Worm (Caenorhabditis elegans) whole organism, young adult: ENCODE measurements around the gene lsd-1.

ENCODE experiments used
- B0019.2 ChIP-seq: fragments of 200-800 bp; sonication (Bioruptor generic); conservative IDR thresholded peaks from 2 replicates; pipeline ENCODE4 v1.3.6; 2022; ENCODE audit warnings: missing genetic modification reagents, missing genetic modification characterization, missing compliant biosample characterization
- B0336.3 ChIP-seq: fragments of 200-800 bp; sonication (Bioruptor generic); IDR thresholded peaks from 2 replicates; pipeline ENCODE4 v1.3.6; 2022; ENCODE audit warnings: missing genetic modification characterization, missing compliant biosample characterization
- C06A6.2 ChIP-seq: fragments of 200-800 bp; sonication (Bioruptor generic); conservative IDR thresholded peaks from 2 replicates; pipeline ENCODE4 v1.3.6; 2022; ENCODE audit warnings: missing genetic modification characterization, missing compliant biosample characterization
- C17E4.6 ChIP-seq: fragments of 200-800 bp; sonication (Bioruptor generic); IDR thresholded peaks from 2 replicates; pipeline ENCODE4 v1.3.6; 2022; ENCODE audit warnings: missing genetic modification reagents, missing genetic modification characterization, missing compliant biosample characterization
- F23B12.7 ChIP-seq: sonication (generic microtip); optimal IDR thresholded peaks from 2 replicates; lab custom pipeline; 2017; ENCODE audit warnings: missing genetic modification characterization, mild to moderate bottlenecking, missing compliant biosample characterization, antibody characterized with exemption, moderate library complexity; ENCODE audit not compliant: insufficient read depth
- F39B2.1 ChIP-seq: fragments of 200-800 bp; sonication (Bioruptor generic); IDR thresholded peaks from 2 replicates; pipeline ENCODE4 v1.3.6; 2022; ENCODE audit warnings: missing genetic modification reagents, missing genetic modification characterization, missing compliant biosample characterization
- F52B5.7 ChIP-seq: sonication (generic microtip); optimal IDR thresholded peaks from 2 replicates; lab custom pipeline; 2016; ENCODE audit warnings: mild to moderate bottlenecking, missing genetic modification characterization, missing compliant biosample characterization
- K11D2.4 ChIP-seq: fragments of 200-800 bp; sonication (Bioruptor generic); IDR thresholded peaks from 2 replicates; pipeline ENCODE4 v1.3.6; 2022; ENCODE audit warnings: missing genetic modification reagents, missing genetic modification characterization, missing compliant biosample characterization
- T07F8.4 ChIP-seq: sonication (generic microtip); optimal IDR thresholded peaks from 2 replicates; lab custom pipeline; 2016; ENCODE audit warnings: mild to moderate bottlenecking, missing genetic modification characterization, moderate library complexity, missing compliant biosample characterization
- Y53F4B.3 ChIP-seq: fragments of 200-800 bp; sonication (Bioruptor generic); IDR thresholded peaks from 2 replicates; pipeline ENCODE4 v1.3.6; 2022; ENCODE audit warnings: missing genetic modification reagents, missing genetic modification characterization, missing compliant biosample characterization
- Y67H2A.10 ChIP-seq: fragments of 200-800 bp; sonication (Bioruptor generic); conservative IDR thresholded peaks from 2 replicates; pipeline ENCODE4 v1.3.6; 2022; ENCODE audit warnings: missing genetic modification reagents, missing genetic modification characterization, missing compliant biosample characterization
- Y79H2A.3 ChIP-seq: fragments of 200-800 bp; sonication (Bioruptor generic); conservative IDR thresholded peaks from 2 replicates; pipeline ENCODE4 v1.3.6; 2022; ENCODE audit warnings: missing genetic modification reagents, missing genetic modification characterization, missing compliant biosample characterization
- akir-1 ChIP-seq: fragments of 200-800 bp; sonication (Bioruptor generic); optimal IDR thresholded peaks from 2 replicates; lab custom pipeline; 2018; ENCODE audit warnings: mild to moderate bottlenecking, missing genetic modification characterization, moderate library complexity, missing compliant biosample characterization
- ama-1 ChIP-seq, 3 experiments: fragments of 150-350 bp in 1 of 3; sonication (generic microtip) in 2 of 3; optimal IDR thresholded peaks; 2 replicates each; lab custom pipeline; 2014 to 2018; ENCODE audit warnings: missing biosample characterization in 2 of 3, missing genetic modification characterization in 2 of 3, missing genetic modification reagents in 2 of 3
- attf-5 ChIP-seq: fragments of 200-800 bp; sonication (Bioruptor generic); optimal IDR thresholded peaks from 2 replicates; lab custom pipeline; 2018; ENCODE audit warnings: mild to moderate bottlenecking, missing genetic modification characterization, missing compliant biosample characterization
- cebp-1 ChIP-seq, 2 experiments: fragments of 200-800 bp in 1 of 2; sonication (Bioruptor generic) in 1 of 2; sonication (generic microtip) in 1 of 2; IDR thresholded peaks in 1 of 2; optimal IDR thresholded peaks in 1 of 2; 2 replicates each; pipeline versions ENCODE4 v1.3.6 to Lab custom; 2017 to 2022; ENCODE audit warnings: missing compliant biosample characterization in 2 of 2, missing genetic modification characterization in 2 of 2, mild to moderate bottlenecking in 1 of 2, missing genetic modification reagents in 1 of 2, moderate library complexity in 1 of 2
- ceh-100 ChIP-seq: fragments of 200-800 bp; sonication (Bioruptor generic); IDR thresholded peaks from 2 replicates; pipeline ENCODE4 v1.3.6; 2022; ENCODE audit warnings: missing genetic modification reagents, missing genetic modification characterization, missing compliant biosample characterization
- ceh-58 ChIP-seq: fragments of 200-800 bp; sonication (Bioruptor generic); IDR thresholded peaks from 2 replicates; pipeline ENCODE4 v1.3.6; 2022; ENCODE audit warnings: missing genetic modification characterization, missing compliant biosample characterization
- dpl-1 ChIP-seq: fragments of 150-350 bp; optimal IDR thresholded peaks from 2 replicates; lab custom pipeline; 2014; ENCODE audit warnings: missing biosample characterization, missing genetic modification reagents, missing genetic modification characterization
- ekl-4 ChIP-seq: fragments of 200-800 bp; sonication (Bioruptor generic); IDR thresholded peaks from 2 replicates; pipeline ENCODE4 v1.3.6; 2022; ENCODE audit warnings: missing genetic modification reagents, missing genetic modification characterization, missing compliant biosample characterization
- ets-4 ChIP-seq: fragments of 200-800 bp; sonication (Bioruptor generic); optimal IDR thresholded peaks from 2 replicates; lab custom pipeline; 2018; ENCODE audit warnings: mild to moderate bottlenecking, missing genetic modification characterization, missing compliant biosample characterization
- fkh-3 ChIP-seq: sonication (generic microtip); optimal IDR thresholded peaks from 2 replicates; lab custom pipeline; 2016; ENCODE audit warnings: mild to moderate bottlenecking, missing genetic modification characterization, missing compliant biosample characterization
- gei-17 ChIP-seq: fragments of 200-800 bp; sonication (Bioruptor generic); optimal IDR thresholded peaks from 2 replicates; lab custom pipeline; 2018; ENCODE audit warnings: mild to moderate bottlenecking, missing genetic modification characterization, missing compliant biosample characterization
- hmg-20 ChIP-seq: fragments of 200-800 bp; sonication (Bioruptor generic); IDR thresholded peaks from 2 replicates; pipeline ENCODE4 v1.3.6; 2022; ENCODE audit warnings: missing genetic modification reagents, missing genetic modification characterization, missing compliant biosample characterization
- hrde-1 ChIP-seq: sonication (generic microtip); optimal IDR thresholded peaks from 2 replicates; lab custom pipeline; 2016; ENCODE audit warnings: missing genetic modification characterization, mild to moderate bottlenecking, missing compliant biosample characterization, moderate library complexity, missing genotype, missing genetic modification reagents, borderline replicate concordance
- lin-40 ChIP-seq: sonication (generic microtip); optimal IDR thresholded peaks from 2 replicates; lab custom pipeline; 2016; ENCODE audit warnings: missing genetic modification characterization, mild to moderate bottlenecking, missing compliant biosample characterization, missing genotype, missing genetic modification reagents
- lin-54 ChIP-seq: fragments of 200-800 bp; sonication (Bioruptor generic); optimal IDR thresholded peaks from 2 replicates; lab custom pipeline; 2018; ENCODE audit warnings: mild to moderate bottlenecking, missing genetic modification characterization, missing compliant biosample characterization
- lir-1 ChIP-seq: fragments of 200-800 bp; sonication (Bioruptor generic); conservative IDR thresholded peaks from 2 replicates; pipeline ENCODE4 v1.3.6; 2022; ENCODE audit warnings: missing genetic modification reagents, missing genetic modification characterization, missing compliant biosample characterization
- mel-28 ChIP-seq: sonication (generic microtip); optimal IDR thresholded peaks from 2 replicates; lab custom pipeline; 2016; ENCODE audit warnings: borderline replicate concordance, mild to moderate bottlenecking, missing genetic modification characterization, missing compliant biosample characterization
- mxl-1 ChIP-seq: sonication (generic microtip); optimal IDR thresholded peaks from 2 replicates; lab custom pipeline; 2016; ENCODE audit warnings: missing genetic modification characterization, missing compliant biosample characterization
- nfya-2 ChIP-seq: fragments of 200-800 bp; sonication (Bioruptor generic); IDR thresholded peaks from 2 replicates; pipeline ENCODE4 v1.3.6; 2022; ENCODE audit warnings: missing genetic modification reagents, missing genetic modification characterization, missing compliant biosample characterization
- nfyb-1 ChIP-seq: fragments of 200-800 bp; sonication (Bioruptor generic); IDR thresholded peaks from 2 replicates; pipeline ENCODE4 v1.3.6; 2022; ENCODE audit warnings: missing genetic modification reagents, missing genetic modification characterization, missing compliant biosample characterization
- nhr-179 ChIP-seq: sonication (generic microtip); optimal IDR thresholded peaks from 2 replicates; lab custom pipeline; 2016; ENCODE audit warnings: mild to moderate bottlenecking, missing genetic modification characterization, missing compliant biosample characterization
- nhr-80 ChIP-seq: sonication (generic microtip); optimal IDR thresholded peaks from 2 replicates; lab custom pipeline; 2016; ENCODE audit warnings: missing genetic modification characterization, missing compliant biosample characterization
- rpc-1 ChIP-seq, 2 experiments: fragments of 150-350 bp in 1 of 2; sonication (generic microtip) in 1 of 2; optimal IDR thresholded peaks; 2 replicates each; lab custom pipeline; 2014 to 2018; ENCODE audit warnings: missing biosample characterization in 1 of 2, missing genetic modification characterization in 1 of 2, missing genetic modification reagents in 1 of 2, missing genotype in 1 of 2
- sdz-38 ChIP-seq: sonication (generic microtip); optimal IDR thresholded peaks from 2 replicates; lab custom pipeline; 2016; ENCODE audit warnings: missing genotype, missing genetic modification characterization, missing compliant biosample characterization
- snpc-4 ChIP-seq, 5 experiments: fragments of 150-350 bp in 1 of 5; sonication (generic microtip) in 4 of 5; optimal IDR thresholded peaks; 2 replicates each; lab custom pipeline; 2014 to 2018; ENCODE audit warnings: missing genetic modification characterization in 5 of 5, missing biosample characterization in 3 of 5, antibody characterized with exemption in 2 of 5, mild to moderate bottlenecking in 2 of 5, missing compliant biosample characterization in 2 of 5, missing genotype in 2 of 5, moderate library complexity in 2 of 5, missing genetic modification reagents in 1 of 5
- sptf-2 ChIP-seq: fragments of 200-800 bp; sonication (Bioruptor generic); optimal IDR thresholded peaks from 2 replicates; lab custom pipeline; 2018; ENCODE audit warnings: mild to moderate bottlenecking, missing genetic modification characterization, missing compliant biosample characterization
- tbp1 ChIP-seq: fragments of 200-800 bp; sonication (Bioruptor generic); optimal IDR thresholded peaks from 2 replicates; lab custom pipeline; 2018; ENCODE audit warnings: mild to moderate bottlenecking, missing genetic modification characterization, missing compliant biosample characterization
- xnd-1 ChIP-seq: sonication (generic microtip); optimal IDR thresholded peaks from 2 replicates; lab custom pipeline; 2016; ENCODE audit warnings: missing genotype, missing genetic modification reagents, missing genetic modification characterization, missing compliant biosample characterization
- ztf-22 ChIP-seq: fragments of 200-800 bp; sonication (Bioruptor generic); optimal IDR thresholded peaks from 2 replicates; lab custom pipeline; 2018; ENCODE audit warnings: mild to moderate bottlenecking, missing genetic modification characterization, moderate library complexity, missing compliant biosample characterization
- ztf-25 ChIP-seq: fragments of 200-800 bp; sonication (Bioruptor generic); IDR thresholded peaks from 2 replicates; pipeline ENCODE4 v1.3.6; 2022; ENCODE audit warnings: missing genetic modification reagents, missing genetic modification characterization, missing compliant biosample characterization
- ztf-26 ChIP-seq: sonication (generic microtip); optimal IDR thresholded peaks from 2 replicates; lab custom pipeline; 2017; ENCODE audit warnings: missing genetic modification characterization, missing compliant biosample characterization
- ztf-28 ChIP-seq: fragments of 200-800 bp; sonication (Bioruptor generic); IDR thresholded peaks from 2 replicates; pipeline ENCODE4 v1.3.6; 2022; ENCODE audit warnings: missing genetic modification reagents, missing genetic modification characterization, missing compliant biosample characterization
- ztf-3 ChIP-seq: fragments of 200-800 bp; sonication (Bioruptor generic); optimal IDR thresholded peaks from 2 replicates; lab custom pipeline; 2018; ENCODE audit warnings: mild to moderate bottlenecking, missing genetic modification characterization, missing compliant biosample characterization
- ztf-6 ChIP-seq: fragments of 200-800 bp; sonication (Bioruptor generic); IDR thresholded peaks from 2 replicates; pipeline ENCODE4 v1.3.6; 2022; ENCODE audit warnings: missing genetic modification reagents, missing genetic modification characterization, missing compliant biosample characterization

The lsd-1 gene

DNA sequence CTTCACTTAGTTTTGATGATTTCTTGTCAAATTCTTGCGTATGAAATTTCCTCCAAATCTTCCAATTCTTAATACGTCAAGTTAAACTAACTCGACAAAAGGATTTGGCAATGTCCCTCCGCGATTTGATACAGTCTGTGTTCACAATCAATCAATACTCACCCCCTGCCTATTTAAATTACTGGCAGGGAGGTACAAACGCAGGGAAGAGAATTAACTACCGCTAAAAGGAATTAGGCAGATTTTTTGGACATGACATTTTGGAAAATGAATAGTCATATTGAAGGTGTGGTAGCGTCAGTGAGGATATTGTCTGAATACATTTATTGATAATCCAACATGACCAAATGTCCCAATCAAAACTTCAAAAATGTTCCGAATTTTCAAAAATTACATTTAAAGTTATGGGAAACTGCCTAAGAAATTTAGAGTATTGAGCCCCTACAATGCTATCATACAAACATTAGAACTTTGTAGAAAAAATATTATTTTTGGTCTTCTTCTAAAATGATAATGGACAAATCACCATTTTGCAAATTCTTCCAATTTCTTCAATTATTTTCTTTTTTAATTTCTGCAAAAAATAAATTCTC, 11.2 kb upstream of the lsd-1 start (continued):
- TF ChIP-seq ztf-26 (tag; lab: Kevin White, UChicago) (peak; percentile 99), rpc-1 (optimal IDR thresholded peaks at IDR 0.05; lab: Kevin White, UChicago) (peak; percentile 17), rpc-1 (tag; optimal IDR thresholded peaks at IDR 0.05; lab: Kevin White, UChicago) (no peak), lin-54 (GFP tag; lab: Kevin White, UChicago) (peak; percentile 92), xnd-1 (tag; lab: Kevin White, UChicago) (no peak), nhr-179 (peak; percentile 85), ztf-6 (GFP tag; lab: Robert Waterston, UW) (peak; percentile 94), attf-5 (GFP tag; lab: Kevin White, UChicago) (peak; percentile 47), F39B2.1 (GFP tag; lab: Robert Waterston, UW) (no peak), mxl-1 (tag; lab: Kevin White, UChicago) (no peak), Y79H2A.3 (GFP tag; lab: Robert Waterston, UW) (no peak), C06A6.2 (peak; percentile 92), ceh-100 (GFP tag; lab: Robert Waterston, UW) (peak; percentile 70; the same call in 1 of the 2 replicates), nhr-80 (tag; lab: Kevin White, UChicago) (peak; percentile 87), ztf-22 (GFP tag; lab: Kevin White, UChicago) (peak; percentile 78), tbp1 (peak; percentile 80), ztf-25 (GFP tag; lab: Robert Waterston, UW) (no peak), sptf-2 (peak; percentile 55), F23B12.7 (tag; lab: Kevin White, UChicago) (peak; percentile 90), dpl-1 (no peak), Y67H2A.10 (no peak; the same call in 1 of the 2 replicates), ekl-4 (GFP tag; lab: Robert Waterston, UW) (peak; percentile 91), B0019.2 (GFP tag; lab: Robert Waterston, UW) (no peak), ets-4 (GFP tag; lab: Kevin White, UChicago) (peak; percentile 93), hrde-1 (tag; lab: Kevin White, UChicago) (no peak), sdz-38 (tag; lab: Kevin White, UChicago) (no peak), hmg-20 (GFP tag; lab: Robert Waterston, UW) (peak; percentile 93), nfya-2 (GFP tag; lab: Robert Waterston, UW) (no peak), gei-17 (GFP tag; lab: Kevin White, UChicago) (peak; percentile 98), ztf-28 (GFP tag; lab: Robert Waterston, UW) (no peak), fkh-3 (tag; lab: Kevin White, UChicago) (peak; percentile 50), snpc-4 (GFP tag; optimal IDR thresholded peaks at IDR 0.05; lab: Kevin White, UChicago) (peak; percentile 64), snpc-4 (tag; optimal IDR thresholded peaks at IDR 0.05; lab: Kevin White, UChicago) (peak; percentile 75 to 88 (median 82)), ceh-58 (GFP tag; lab: Robert Waterston, UW) (no peak), lir-1 (GFP tag; lab: Robert Waterston, UW) (peak; percentile 94), nfyb-1 (GFP tag; lab: Robert Waterston, UW) (peak; percentile 98), akir-1 (GFP tag; lab: Kevin White, UChicago) (peak; percentile 85), lin-40 (peak; percentile 100), T07F8.4 (peak; percentile 80), F52B5.7 (tag; lab: Kevin White, UChicago) (peak; percentile 93), K11D2.4 (GFP tag; lab: Robert Waterston, UW) (peak; percentile 98), C17E4.6 (GFP tag; lab: Robert Waterston, UW) (peak; percentile 89), cebp-1 (GFP tag; IDR thresholded peaks at IDR 0.05; lab: Robert Waterston, UW) (peak; percentile 67; the same call in 1 of the 2 replicates), cebp-1 (tag; optimal IDR thresholded peaks at IDR 0.05; lab: Kevin White, UChicago) (peak; percentile 97), ztf-3 (peak; percentile 88), ama-1 (optimal IDR thresholded peaks at IDR 0.05; lab: Kevin White, UChicago) (no peak), ama-1 (GFP tag; optimal IDR thresholded peaks at IDR 0.05; lab: Kevin White, UChicago) (peak; percentile 66 to 90), mel-28 (tag; lab: Kevin White, UChicago) (peak; percentile 81), B0336.3 (GFP tag; lab: Robert Waterston, UW) (peak; percentile 99), Y53F4B.3 (GFP tag; lab: Robert Waterston, UW) (no peak)
